Fruit fly (Drosophila melanogaster): Measurements from ENCODE around the gene CG15022.

Gene CG15022

DNA sequence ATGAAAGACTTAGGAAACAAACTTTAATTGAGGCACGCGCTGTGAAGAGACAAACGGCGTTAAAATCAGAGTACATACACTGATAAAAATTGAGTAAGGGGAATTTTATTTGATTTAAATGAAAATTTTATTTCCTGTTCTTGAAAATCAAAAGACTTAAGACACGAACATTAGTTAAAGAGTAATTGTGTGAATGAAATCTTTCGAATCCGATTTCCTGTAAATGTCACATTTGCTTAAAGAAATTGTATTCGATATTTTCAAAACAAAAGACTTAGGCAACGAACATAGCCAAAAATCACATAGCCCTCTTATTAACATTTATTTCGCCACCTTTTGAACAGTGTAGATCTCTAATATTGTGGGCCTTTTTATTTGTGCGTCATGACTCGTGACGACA, 14.3 kb downstream of the CG15022 start (continued):
- TF ChIP-seq danr (GFP tag; IDR thresholded peaks at IDR 0.05), result no peak
- TF ChIP-seq B-H1 (GFP tag; IDR thresholded peaks at IDR 0.05), result no peak
- peak; percentile 4 for TF ChIP-seq CG2712 (tag; optimal IDR thresholded peaks at IDR 0.05)
- TF ChIP-seq dmrt11E (tag; optimal IDR thresholded peaks at IDR 0.05), result no peak
- peak; percentile 41 for TF ChIP-seq gem (tag; optimal IDR thresholded peaks at IDR 0.05)
- peak; percentile 40; the same call in 1 of the 2 replicates for TF ChIP-seq lmd (GFP tag; IDR thresholded peaks at IDR 0.05)
- peak; percentile 66 for TF ChIP-seq dysf (GFP tag; IDR thresholded peaks at IDR 0.05)
- TF ChIP-seq zfh1 (GFP tag; IDR thresholded peaks at IDR 0.05), result no peak
- TF ChIP-seq MBD-R2 (GFP tag; IDR thresholded peaks at IDR 0.05), result peak; percentile 33; the same call in 1 of the 2 replicates
- no peak for TF ChIP-seq dati (GFP tag; IDR thresholded peaks at IDR 0.05)
- TF ChIP-seq Aef1 (GFP tag; IDR thresholded peaks at IDR 0.05), result 0 out of 3 replicates have a peak, but pooled peaks have one; percentile 12
- peak; percentile 37; the same call in 1 of the 2 replicates for TF ChIP-seq CG31224 (GFP tag; IDR thresholded peaks at IDR 0.05)
- peak in 1 of 2 experiments; percentile 45 for TF ChIP-seq dpn (GFP tag; optimal IDR thresholded peaks at IDR 0.05)
- TF ChIP-seq Med (GFP tag), result peak; percentile 23
- TF ChIP-seq Chrac-16 (GFP tag; optimal IDR thresholded peaks at IDR 0.05), result no peak
- no peak for TF ChIP-seq CG2129 (GFP tag; IDR thresholded peaks at IDR 0.05; ENCODE audit: partially characterized antibody)
- TF ChIP-seq Ets65A (GFP tag), result peak; percentile 10
- peak; percentile 1 for TF ChIP-seq ind (GFP tag; optimal IDR thresholded peaks at IDR 0.05)
- TF ChIP-seq Dll (GFP tag; IDR thresholded peaks at IDR 0.05; ENCODE audit: partially characterized antibody), result no peak
- TF ChIP-seq ems (GFP tag; optimal IDR thresholded peaks at IDR 0.05), result no peak
- peak; percentile 73 for TF ChIP-seq Rfx (GFP tag; IDR thresholded peaks at IDR 0.05)
- TF ChIP-seq dimm (GFP tag; IDR thresholded peaks at IDR 0.05), result no peak
- peak; percentile 46; the same call in 1 of the 2 replicates for TF ChIP-seq CG7372 (GFP tag; IDR thresholded peaks at IDR 0.05)
- no peak for TF ChIP-seq stc (GFP tag; IDR thresholded peaks at IDR 0.05)
- TF ChIP-seq CG7839 (tag; optimal IDR thresholded peaks at IDR 0.05), result peak; percentile 46
- TF ChIP-seq ash1 (GFP tag; optimal IDR thresholded peaks at IDR 0.05), result no peak
- TF ChIP-seq CG33213 (GFP tag; optimal IDR thresholded peaks at IDR 0.05), result no peak
- peak; percentile 44 for TF ChIP-seq CG11504 (tag; optimal IDR thresholded peaks at IDR 0.05)
- TF ChIP-seq CG32532 (GFP tag; IDR thresholded peaks at IDR 0.05), result peak; percentile 78
- no peak for TF ChIP-seq h (optimal IDR thresholded peaks at IDR 0.05)
- TF ChIP-seq CG18011 (GFP tag; optimal IDR thresholded peaks at IDR 0.05), result no peak
- no peak for TF ChIP-seq CG12071 (GFP tag; optimal IDR thresholded peaks at IDR 0.05)
- TF ChIP-seq CG11695 (GFP tag; IDR thresholded peaks at IDR 0.05), result 0 out of 3 replicates have a peak, but pooled peaks have one; percentile 25
- TF ChIP-seq luna (GFP tag; optimal IDR thresholded peaks at IDR 0.05), result peak; percentile 2
- no peak for TF ChIP-seq sna (GFP tag; IDR thresholded peaks at IDR 0.05; ENCODE audit: partially characterized antibody)
- peak; percentile 46 for TF ChIP-seq D19B (GFP tag; optimal IDR thresholded peaks at IDR 0.05)
- TF ChIP-seq CG6689 (GFP tag; IDR thresholded peaks at IDR 0.05), result peak; percentile 37; the same call in 1 of the 2 replicates
- no peak for TF ChIP-seq CG1832 (GFP tag; optimal IDR thresholded peaks at IDR 0.05)
- TF ChIP-seq CG9932 (GFP tag; IDR thresholded peaks at IDR 0.05), result peak; percentile 19; the same call in 1 of the 2 replicates
- TF ChIP-seq CG12219 (GFP tag; optimal IDR thresholded peaks at IDR 0.05), result no peak
- no peak for TF ChIP-seq tin (GFP tag; optimal IDR thresholded peaks at IDR 0.05)
- TF ChIP-seq cwo (GFP tag; optimal IDR thresholded peaks at IDR 0.05), result peak; percentile 48
- no peak for TF ChIP-seq Max (GFP tag; optimal IDR thresholded peaks at IDR 0.05)
- TF ChIP-seq CG18599 (GFP tag; optimal IDR thresholded peaks at IDR 0.05), result peak; percentile 57
- TF ChIP-seq BtbVII (GFP tag; optimal IDR thresholded peaks at IDR 0.05), result peak; percentile 10
- TF ChIP-seq CG3281 (GFP tag; optimal IDR thresholded peaks at IDR 0.05), result peak; percentile 68
- no peak for TF ChIP-seq nom (GFP tag; optimal IDR thresholded peaks at IDR 0.05)
- TF ChIP-seq scrt (GFP tag; optimal IDR thresholded peaks at IDR 0.05), result peak; percentile 38
- TF ChIP-seq sens-2 (GFP tag; IDR thresholded peaks at IDR 0.05), result no peak
- no peak for TF ChIP-seq CG13424 (tag; optimal IDR thresholded peaks at IDR 0.05)
- no peak for TF ChIP-seq CG10654 (GFP tag; optimal IDR thresholded peaks at IDR 0.05)
